Worm (Caenorhabditis elegans): ENCODE measurements around the gene gei-6.

gei-6 gene

DNA sequence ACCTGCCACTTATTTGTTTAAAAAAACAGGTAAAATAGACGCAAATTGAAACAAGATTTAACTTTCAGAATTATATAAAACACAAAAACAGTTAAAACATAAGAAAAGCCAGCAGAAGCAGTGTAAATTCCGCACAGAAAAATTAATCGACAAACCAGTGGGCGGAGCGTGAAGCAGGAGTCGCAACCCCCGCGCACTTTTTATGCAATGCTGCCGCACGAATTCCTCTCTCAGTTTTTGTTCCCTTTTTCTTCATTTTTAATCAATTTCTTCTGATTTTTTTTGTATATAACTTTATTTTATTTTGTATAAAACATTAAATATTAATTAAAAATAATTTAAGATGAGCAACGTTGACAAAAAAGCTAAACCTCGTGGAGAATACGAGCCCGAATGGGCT, at the start of gene gei-6, which contains the start of gene krr-1:
Gene gei-6 (minus strand): TSS at position 2 of the 400 bp plus-strand sequence.
Gene krr-1 (plus strand): TSS at position 344 of the 400 bp plus-strand sequence.
- no peak for TF ChIP-seq unc-62 (GFP tag; optimal IDR thresholded peaks at IDR 0.05)

- TF ChIP-seq unc-62 (GFP tag; optimal IDR thresholded peaks at IDR 0.05) = no peak
Measured at ce11 chrV:7279090-7279489, 48.4 kb upstream of the gei-6 start, which contains the start of gene C13A2.4. Gene C13A2.4, plus strand, starts transcription at chrV:7279390.

DNA sequence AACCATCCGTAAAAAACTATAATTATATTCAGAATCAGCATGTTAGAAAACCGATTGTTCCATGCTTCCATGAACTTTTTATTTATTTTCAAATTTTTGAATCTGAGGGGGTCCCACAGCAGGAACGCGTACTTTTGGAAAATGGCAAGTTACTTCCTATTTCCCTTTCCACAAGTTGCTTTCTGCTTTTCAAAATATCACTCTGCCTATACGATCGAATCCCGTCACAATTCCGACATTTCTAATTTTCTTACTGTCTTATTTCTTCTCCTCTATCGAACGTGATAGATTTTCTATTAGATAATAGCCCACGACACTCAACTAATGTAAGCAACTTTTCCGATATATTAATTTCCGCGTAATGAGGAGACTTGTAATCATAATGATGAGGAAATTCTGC, 44.8 kb upstream of the gei-6 start, which contains the start of gene C13A2.5:
Gene C13A2.5 (plus strand): TSS at position 301 of the 400 bp plus-strand sequence.
- no peak for TF ChIP-seq unc-62 (GFP tag; optimal IDR thresholded peaks at IDR 0.05)

DNA sequence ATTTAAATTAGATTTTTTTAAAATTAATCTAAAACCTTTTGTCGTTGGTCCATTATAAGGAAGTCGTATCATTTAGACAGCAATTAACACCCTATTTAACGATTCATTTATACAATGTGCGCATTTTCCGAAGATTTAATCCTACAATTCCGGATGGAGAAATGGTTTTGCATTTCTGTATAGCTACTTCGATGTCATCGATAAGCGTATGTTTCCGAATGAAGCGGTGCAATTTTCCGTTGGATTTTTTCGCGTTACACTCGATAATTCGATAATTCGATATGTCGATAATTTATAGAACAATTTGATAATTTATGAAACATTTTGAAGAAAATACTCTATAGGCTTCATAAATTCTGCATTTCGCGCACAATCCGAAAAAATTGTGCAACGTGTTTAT, 44.3 kb upstream of the gei-6 start, which contains the start of gene C13A2.10:
Gene C13A2.10 (minus strand): TSS at position 101 of the 400 bp plus-strand sequence.
- TF ChIP-seq unc-62 (GFP tag; optimal IDR thresholded peaks at IDR 0.05) = no peak

DNA sequence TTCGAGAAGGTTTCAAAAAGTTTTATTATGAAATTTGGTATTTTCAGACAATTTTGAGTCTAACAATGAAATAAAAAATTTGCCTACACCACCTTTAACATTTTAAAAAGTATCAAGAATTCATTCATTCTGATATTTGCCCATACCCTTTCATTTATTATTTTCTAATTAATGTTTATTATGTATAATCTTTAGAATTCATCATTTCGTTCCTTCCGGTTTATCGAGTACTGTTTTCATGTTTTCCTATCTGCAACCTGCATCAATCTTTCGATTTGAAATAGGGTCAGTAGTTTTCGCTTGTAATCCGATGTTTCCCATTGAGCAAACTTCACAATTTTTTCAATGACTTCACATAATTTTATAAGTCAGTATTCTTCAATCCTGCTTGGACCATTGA, 38.8 kb upstream of the gei-6 start, which contains the start of gene C13A2.6:
Gene C13A2.6 (plus strand): TSS at position 301 of the 400 bp plus-strand sequence.
- no peak for TF ChIP-seq unc-62 (GFP tag; optimal IDR thresholded peaks at IDR 0.05)

ce11 chrV:7266021-7266420, 35.4 kb upstream of the gei-6 start, which contains the start of gene C13A2.7:
Gene C13A2.7, plus strand, starts transcription at chrV:7266321.
- TF ChIP-seq unc-62 (GFP tag; optimal IDR thresholded peaks at IDR 0.05) = no peak

- no peak for TF ChIP-seq unc-62 (GFP tag; optimal IDR thresholded peaks at IDR 0.05)
Measured at ce11 chrV:7264042-7264441, 33.4 kb upstream of the gei-6 start, which contains the start of gene C13A2.9. Gene C13A2.9, minus strand, starts transcription at chrV:7264142.

ce11 chrV:7258965-7259364, 28.3 kb upstream of the gei-6 start, which contains the start of gene C13A2.12:
Gene C13A2.12, plus strand, starts transcription at chrV:7259265.
- no peak for TF ChIP-seq unc-62 (GFP tag; optimal IDR thresholded peaks at IDR 0.05)

DNA sequence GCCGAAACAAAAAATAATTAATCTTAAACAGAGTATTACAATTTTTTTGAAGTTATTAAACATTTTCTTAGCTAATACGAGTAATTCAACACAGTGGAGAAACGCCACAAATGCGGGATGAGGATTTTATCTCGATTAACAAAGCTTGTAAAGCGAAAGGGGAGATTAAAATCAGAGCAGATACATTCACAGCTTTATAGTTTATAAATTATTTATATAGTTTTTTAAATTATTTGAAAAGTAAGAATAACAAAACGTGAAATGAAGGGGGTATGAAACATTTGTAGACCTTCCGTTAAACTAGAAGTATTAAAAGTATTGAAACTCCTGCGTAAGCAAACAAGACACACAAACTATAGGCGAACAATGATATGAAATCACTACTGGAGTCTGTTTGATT, 24.4 kb upstream of the gei-6 start, which contains the start of gene C05C8.8:
Gene C05C8.8 (minus strand): TSS at position 101 of the 400 bp plus-strand sequence.
- no peak for TF ChIP-seq unc-62 (GFP tag; optimal IDR thresholded peaks at IDR 0.05)

DNA sequence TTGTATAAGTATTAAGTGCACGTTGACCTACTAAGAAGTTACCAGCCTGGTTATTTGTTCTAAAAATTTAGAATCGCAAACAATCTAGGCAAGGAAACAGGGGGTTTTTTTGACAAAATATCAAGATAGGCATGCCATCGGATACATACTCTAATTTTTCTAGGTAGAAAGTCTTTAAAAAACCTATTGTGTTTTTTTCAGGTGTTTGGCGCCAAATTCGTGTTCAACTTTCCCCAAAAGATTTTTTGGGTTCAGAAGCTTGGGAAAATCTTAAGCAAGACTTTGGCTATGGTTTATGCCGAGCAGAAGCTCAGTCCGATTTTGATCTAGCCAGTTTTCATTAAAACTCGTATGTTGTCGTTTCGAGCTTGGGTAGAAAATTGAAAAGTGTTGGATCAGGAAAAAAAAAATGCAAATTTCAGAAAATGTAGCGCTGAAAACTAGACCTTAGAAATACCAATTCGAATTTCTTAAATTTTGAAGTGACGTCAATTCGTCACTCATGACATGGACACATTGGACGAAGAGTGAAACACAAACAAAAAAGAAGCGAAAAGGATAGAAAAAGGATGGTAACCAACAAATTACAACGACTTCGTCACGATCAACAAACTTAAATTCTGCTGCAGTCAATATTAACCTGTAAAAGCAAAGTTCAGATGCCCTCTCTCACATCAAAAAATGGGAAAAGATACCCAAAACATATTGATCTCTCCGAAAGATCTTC, 17.7 kb upstream of the gei-6 start:
- TF ChIP-seq unc-62 (GFP tag; optimal IDR thresholded peaks at IDR 0.05) = no peak

DNA sequence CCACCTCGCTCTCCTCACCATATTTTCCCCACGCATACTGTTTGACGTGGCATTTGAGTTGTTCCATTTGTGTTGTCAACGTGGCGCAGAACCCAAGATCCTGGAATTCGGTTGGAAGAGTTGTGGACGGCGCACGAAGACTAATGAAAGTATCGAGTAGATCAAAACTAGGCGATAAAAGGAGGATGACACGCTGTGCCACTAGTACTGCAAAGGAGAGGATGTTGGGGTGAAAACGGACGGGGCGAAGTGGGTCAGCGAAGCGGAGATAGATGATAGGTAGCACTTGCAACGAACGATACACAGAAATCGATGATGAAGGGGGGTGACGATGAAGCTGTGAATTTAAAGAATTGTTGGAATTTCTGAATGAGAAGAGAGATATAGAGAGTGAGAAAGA, 16.3 kb upstream of the gei-6 start, which contains the start of gene C05C8.7:
Gene C05C8.7 (minus strand): TSS at position 100 of the 400 bp plus-strand sequence.
- no peak for TF ChIP-seq unc-62 (GFP tag; optimal IDR thresholded peaks at IDR 0.05)

- TF ChIP-seq unc-62 (GFP tag; optimal IDR thresholded peaks at IDR 0.05) = no peak
Measured at ce11 chrV:7239471-7239870, 8.8 kb upstream of the gei-6 start, which contains the start of gene C05C8.1. Gene C05C8.1, plus strand, starts transcription at chrV:7239771.

ce11 chrV:7237133-7237532, 6.5 kb upstream of the gei-6 start, which contains the start of gene hyls-1:
Gene hyls-1, plus strand, starts transcription at chrV:7237381.
- TF ChIP-seq unc-62 (GFP tag; optimal IDR thresholded peaks at IDR 0.05) = no peak

- TF ChIP-seq unc-62 (GFP tag; optimal IDR thresholded peaks at IDR 0.05) = no peak
Measured at ce11 chrV:7237094-7237132, 6.3 kb upstream of the gei-6 start, which contains the start of gene hpo-9. Gene hpo-9, minus strand, starts transcription at chrV:7237130.

DNA sequence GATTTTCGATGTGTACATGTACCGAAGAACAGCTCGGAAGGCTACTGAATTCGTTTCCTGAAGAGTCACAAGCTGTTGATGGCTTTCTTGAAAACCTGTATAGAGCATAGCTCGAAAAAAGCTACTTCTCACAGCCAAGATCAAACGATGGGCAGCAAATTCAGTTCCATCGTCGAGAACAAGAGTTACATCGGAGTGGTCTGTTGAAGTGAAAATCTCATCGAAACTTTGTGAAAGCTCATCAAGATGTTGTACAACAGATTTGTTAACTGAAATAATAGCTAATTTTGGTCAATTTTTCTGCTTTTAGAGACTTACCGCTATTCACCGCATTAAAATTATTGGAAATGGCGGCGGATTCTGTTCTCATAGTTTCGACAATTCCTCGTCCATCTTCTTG, 6.0 kb upstream of the gei-6 start:
- no peak for TF ChIP-seq unc-62 (GFP tag; optimal IDR thresholded peaks at IDR 0.05)

ce11 chrV:7234726-7235125, 4.1 kb upstream of the gei-6 start, which contains the start of gene C05C8.5:
Gene C05C8.5, minus strand, starts transcription at chrV:7234826.
- no peak for TF ChIP-seq unc-62 (GFP tag; optimal IDR thresholded peaks at IDR 0.05)

DNA sequence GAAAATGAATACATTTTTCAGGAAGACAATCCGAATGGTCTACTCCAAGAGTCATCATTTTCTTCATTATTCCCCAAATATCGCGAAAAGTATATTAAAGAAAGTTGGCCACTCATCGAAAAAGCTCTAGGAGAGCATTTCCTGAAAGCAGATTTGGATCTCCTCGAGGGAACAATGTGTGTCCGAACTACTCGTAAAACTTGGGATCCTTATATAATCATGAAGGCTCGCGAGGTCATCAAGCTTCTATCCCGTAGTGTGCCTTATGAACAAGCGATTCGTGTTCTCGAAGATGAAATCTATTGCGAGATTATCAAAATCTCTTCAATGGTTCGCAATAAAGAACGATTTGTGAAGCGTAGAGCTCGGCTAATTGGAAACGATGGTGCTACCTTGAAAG, 876 bp upstream of the gei-6 start:
- TF ChIP-seq unc-62 (GFP tag; optimal IDR thresholded peaks at IDR 0.05) = no peak
